Worm (Caenorhabditis elegans) whole organism, L4 larva: ENCODE measurements around the gene F07C3.9.

Source experiments
- F44E2.7 ChIP-seq: fragments of 200-800 bp; sonication (Bioruptor generic); IDR thresholded peaks from 2 replicates; pipeline ENCODE4 v2.1.2; 2022; ENCODE audit warnings: missing genetic modification characterization, missing compliant biosample characterization
- R02D3.7 ChIP-seq: fragments of 150-350 bp; sonication (generic microtip); optimal IDR thresholded peaks from 3 replicates; lab custom pipeline; 2014; ENCODE audit warnings: missing biosample characterization, missing genetic modification characterization
- ama-1 ChIP-seq: fragments of 150-350 bp; optimal IDR thresholded peaks from 2 replicates; lab custom pipeline; 2014; ENCODE audit warnings: inconsistent platforms, mixed read lengths
- ceh-62 ChIP-seq: sonication (generic microtip); optimal IDR thresholded peaks from 2 replicates; lab custom pipeline; 2017; ENCODE audit warnings: missing biosample characterization, missing genetic modification characterization
- daf-12 ChIP-seq: fragments of 150-350 bp; optimal IDR thresholded peaks from 2 replicates; lab custom pipeline; 2014; ENCODE audit warnings: missing biosample characterization, missing genetic modification reagents, missing genetic modification characterization
- daf-16 ChIP-seq, 3 experiments: sonication (generic microtip); optimal IDR thresholded peaks; 2 replicates each; lab custom pipeline; 2016 to 2017; ENCODE audit warnings: missing genetic modification characterization in 3 of 3, missing genetic modification reagents in 3 of 3, mild to moderate bottlenecking in 2 of 3, missing compliant biosample characterization in 2 of 3, missing biosample characterization in 1 of 3, moderate library complexity in 1 of 3
- dmd-6 ChIP-seq: fragments of 200-800 bp; sonication (Bioruptor generic); IDR thresholded peaks from 2 replicates; pipeline ENCODE4 v1.3.6; 2022; ENCODE audit warnings: missing genetic modification reagents, missing genetic modification characterization, missing compliant biosample characterization
- duxl-1 ChIP-seq: sonication (generic microtip); optimal IDR thresholded peaks from 2 replicates; lab custom pipeline; 2016; ENCODE audit warnings: mild to moderate bottlenecking, missing genetic modification characterization, moderate library complexity, missing compliant biosample characterization; ENCODE audit not compliant: poor library complexity
- dve-1 ChIP-seq: sonication (generic microtip); optimal IDR thresholded peaks from 2 replicates; lab custom pipeline; 2017; ENCODE audit warnings: antibody characterized with exemption, mild to moderate bottlenecking, missing genetic modification characterization, missing compliant biosample characterization; ENCODE audit not compliant: insufficient read depth
- hif-1 ChIP-seq, 2 experiments: sonication (generic microtip); optimal IDR thresholded peaks; 2 replicates each; lab custom pipeline; 2016 to 2017; ENCODE audit warnings: missing compliant biosample characterization in 2 of 2, missing genetic modification characterization in 2 of 2, missing genetic modification reagents in 2 of 2, missing genotype in 2 of 2, mild to moderate bottlenecking in 1 of 2
- hlh-11 ChIP-seq: fragments of 200-800 bp; sonication (Bioruptor generic); optimal IDR thresholded peaks from 2 replicates; lab custom pipeline; 2018; ENCODE audit warnings: mild to moderate bottlenecking, missing genetic modification characterization, missing compliant biosample characterization
- hlh-30 ChIP-seq: sonication (generic microtip); optimal IDR thresholded peaks from 2 replicates; lab custom pipeline; 2017; ENCODE audit warnings: antibody characterized with exemption, mild to moderate bottlenecking, missing genetic modification characterization, missing compliant biosample characterization; ENCODE audit not compliant: insufficient read depth
- hmg-1.1 ChIP-seq: fragments of 200-800 bp; sonication (Bioruptor generic); IDR thresholded peaks from 2 replicates; pipeline ENCODE4 v1.3.6; 2022; ENCODE audit warnings: missing genetic modification reagents, missing genetic modification characterization, missing compliant biosample characterization
- lin-1 ChIP-seq: fragments of 200-800 bp; sonication (Bioruptor generic); IDR thresholded peaks from 2 replicates; pipeline ENCODE4 v1.3.6; 2022; ENCODE audit warnings: missing genetic modification reagents, missing genetic modification characterization, missing compliant biosample characterization
- lin-13 ChIP-seq: fragments of 150-350 bp; optimal IDR thresholded peaks from 2 replicates; lab custom pipeline; 2014; ENCODE audit warnings: missing biosample characterization, missing genetic modification reagents, missing genetic modification characterization
- lin-38 ChIP-seq: fragments of 200-800 bp; sonication (Bioruptor generic); IDR thresholded peaks from 2 replicates; pipeline ENCODE4 v1.3.6; 2022; ENCODE audit warnings: missing genetic modification reagents, missing genetic modification characterization, missing compliant biosample characterization
- mep-1 ChIP-seq: fragments of 150-350 bp; sonication (generic microtip); optimal IDR thresholded peaks from 3 replicates; lab custom pipeline; 2014; ENCODE audit warnings: missing biosample characterization, missing genetic modification characterization
- mes-2 ChIP-seq: sonication (generic microtip); optimal IDR thresholded peaks from 2 replicates; lab custom pipeline; 2016; ENCODE audit warnings: missing genotype, mild to moderate bottlenecking, missing genetic modification characterization, missing compliant biosample characterization; ENCODE audit not compliant: poor library complexity, severe bottlenecking
- mxl-2 ChIP-seq: fragments of 200-800 bp; sonication (Bioruptor generic); conservative IDR thresholded peaks from 2 replicates; pipeline ENCODE4 v1.3.6; 2022; ENCODE audit warnings: missing genetic modification reagents, missing genetic modification characterization, missing compliant biosample characterization
- mxl-3 ChIP-seq: fragments of 200-800 bp; sonication (Bioruptor generic); optimal IDR thresholded peaks from 2 replicates; lab custom pipeline; 2018; ENCODE audit warnings: mild to moderate bottlenecking, missing genetic modification characterization, missing compliant biosample characterization
- nhr-102 ChIP-seq: sonication (generic microtip); optimal IDR thresholded peaks from 2 replicates; lab custom pipeline; 2016; ENCODE audit warnings: mild to moderate bottlenecking, missing genetic modification characterization, moderate library complexity, missing compliant biosample characterization
- nhr-111 ChIP-seq: fragments of 200-800 bp; sonication (Bioruptor generic); optimal IDR thresholded peaks from 2 replicates; lab custom pipeline; 2018; ENCODE audit warnings: mild to moderate bottlenecking, missing genetic modification characterization, missing compliant biosample characterization
- nhr-28 ChIP-seq: fragments of 150-350 bp; optimal IDR thresholded peaks from 2 replicates; lab custom pipeline; 2014; ENCODE audit warnings: missing biosample characterization, missing genetic modification characterization
- nhr-41 ChIP-seq: fragments of 200-800 bp; sonication (Bioruptor generic); IDR thresholded peaks from 2 replicates; pipeline ENCODE4 v1.3.6; 2022; ENCODE audit warnings: missing genetic modification reagents, missing genetic modification characterization, missing compliant biosample characterization
- nhr-48 ChIP-seq: sonication (generic microtip); optimal IDR thresholded peaks from 2 replicates; lab custom pipeline; 2016; ENCODE audit warnings: mild to moderate bottlenecking, missing genetic modification characterization, missing compliant biosample characterization
- nhr-6 ChIP-seq: fragments of 150-350 bp; optimal IDR thresholded peaks from 2 replicates; lab custom pipeline; 2014; ENCODE audit warnings: missing biosample characterization, missing genetic modification characterization
- nhr-76 ChIP-seq: fragments of 150-350 bp; optimal IDR thresholded peaks from 2 replicates; lab custom pipeline; 2014; ENCODE audit warnings: missing biosample characterization, missing genetic modification characterization
- nhr-77 ChIP-seq: fragments of 150-350 bp; optimal IDR thresholded peaks from 2 replicates; lab custom pipeline; 2014; ENCODE audit warnings: missing biosample characterization, missing genetic modification characterization
- pha-4 ChIP-seq, 2 experiments: fragments of 150-350 bp in 1 of 2; fragments of 200-800 bp in 1 of 2; sonication (Bioruptor generic) in 1 of 2; IDR thresholded peaks in 1 of 2; optimal IDR thresholded peaks in 1 of 2; 2 replicates each; pipeline versions ENCODE4 v1.3.6 to Lab custom; 2014 to 2022; ENCODE audit warnings: missing genetic modification characterization in 2 of 2, missing genetic modification reagents in 2 of 2, missing biosample characterization in 1 of 2, missing compliant biosample characterization in 1 of 2
- php-3 ChIP-seq: fragments of 200-800 bp; sonication (Bioruptor generic); IDR thresholded peaks from 2 replicates; pipeline ENCODE4 v1.3.6; 2022; ENCODE audit warnings: missing genetic modification reagents, missing genetic modification characterization, missing compliant biosample characterization
- pqm-1 ChIP-seq: sonication (generic microtip); optimal IDR thresholded peaks from 2 replicates; lab custom pipeline; 2017; ENCODE audit warnings: missing biosample characterization, missing genetic modification characterization
- sdz-12 ChIP-seq: fragments of 200-800 bp; sonication (Bioruptor generic); optimal IDR thresholded peaks from 2 replicates; lab custom pipeline; 2018; ENCODE audit warnings: mild to moderate bottlenecking, missing genetic modification characterization, missing compliant biosample characterization
- set-16 ChIP-seq: fragments of 200-800 bp; sonication (Bioruptor generic); IDR thresholded peaks from 2 replicates; pipeline ENCODE4 v1.3.6; 2022; ENCODE audit warnings: missing genetic modification reagents, missing genetic modification characterization, missing compliant biosample characterization
- snpc-1.2 ChIP-seq: fragments of 200-800 bp; sonication (Bioruptor generic); IDR thresholded peaks from 2 replicates; pipeline ENCODE4 v1.3.6; 2022; ENCODE audit warnings: missing genetic modification reagents, missing genetic modification characterization, missing compliant biosample characterization
- tag-97 ChIP-seq: fragments of 200-800 bp; sonication (Bioruptor generic); IDR thresholded peaks from 2 replicates; pipeline ENCODE4 v1.3.6; 2022; ENCODE audit warnings: missing genetic modification characterization, missing compliant biosample characterization
- unc-130 ChIP-seq: sonication (generic microtip); optimal IDR thresholded peaks from 2 replicates; lab custom pipeline; 2016; ENCODE audit warnings: missing genetic modification reagents, missing genetic modification characterization, missing compliant biosample characterization
- vab-7 ChIP-seq: fragments of 200-800 bp; sonication (Bioruptor generic); IDR thresholded peaks from 2 replicates; pipeline ENCODE4 v1.3.6; 2022; ENCODE audit warnings: missing genetic modification reagents, missing genetic modification characterization, missing compliant biosample characterization
- zfp-3 ChIP-seq: fragments of 200-800 bp; sonication (Bioruptor generic); conservative IDR thresholded peaks from 2 replicates; pipeline ENCODE4 v1.3.6; 2022; ENCODE audit warnings: missing genetic modification reagents, missing genetic modification characterization, missing compliant biosample characterization
- ztf-7 ChIP-seq: fragments of 150-350 bp; optimal IDR thresholded peaks from 2 replicates; lab custom pipeline; 2014; ENCODE audit warnings: missing biosample characterization, missing genetic modification characterization

The F07C3.9 gene

DNA sequence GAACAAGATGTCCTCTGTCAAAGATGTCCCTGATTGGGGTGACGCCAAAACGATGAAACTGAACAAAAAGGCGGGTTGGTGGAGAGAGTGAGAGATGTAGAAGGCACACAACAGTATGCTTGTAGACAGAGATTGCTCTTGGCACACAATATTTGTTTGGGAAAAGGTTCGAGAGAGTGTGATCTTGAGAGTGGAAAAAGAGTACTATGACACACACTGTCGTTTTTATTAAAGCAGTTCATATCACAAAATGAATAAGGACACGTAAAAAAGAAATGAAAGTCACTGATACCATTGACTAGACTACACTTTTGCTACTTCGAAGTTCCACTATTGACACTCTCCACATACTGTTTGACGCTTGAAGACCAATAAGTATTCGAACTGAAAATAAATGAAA, 1.0 kb upstream of the F07C3.9 start:
- TF ChIP-seq pqm-1 (peak; percentile 92), zfp-3 (GFP tag; lab: Robert Waterston, UW) (no peak), dmd-6 (peak; percentile 81), mep-1 (peak; percentile 6), vab-7 (no peak), daf-12 (no peak), nhr-6 (peak; percentile 67), mes-2 (tag; lab: Kevin White, UChicago) (no peak), nhr-76 (tag; lab: Kevin White, UChicago) (no peak), hmg-1.1 (GFP tag; lab: Robert Waterston, UW) (no peak), ztf-7 (no peak), hif-1 (tag; optimal IDR thresholded peaks at IDR 0.05; lab: Kevin White, UChicago) (peak in 1 of 2 experiments; percentile 54), nhr-77 (tag; lab: Kevin White, UChicago) (peak; percentile 64), nhr-102 (tag; lab: Kevin White, UChicago) (peak; percentile 66), hlh-11 (peak; percentile 82), lin-38 (no peak), sdz-12 (GFP tag; lab: Kevin White, UChicago) (no peak), hlh-30 (tag; lab: Kevin White, UChicago) (peak; percentile 10), daf-16 (GFP tag; optimal IDR thresholded peaks at IDR 0.05; lab: Kevin White, UChicago) (no peak), daf-16 (tag; optimal IDR thresholded peaks at IDR 0.05; lab: Kevin White, UChicago) (peak; percentile 71), php-3 (GFP tag; lab: Robert Waterston, UW) (peak; percentile 92), lin-13 (GFP tag; lab: Kevin White, UChicago) (no peak), duxl-1 (no peak), nhr-48 (tag; lab: Kevin White, UChicago) (peak; percentile 72), nhr-28 (tag; lab: Kevin White, UChicago) (peak; percentile 80), lin-1 (0 out of 2 replicates have a peak, but pooled peaks have one; percentile 27), dve-1 (tag; lab: Kevin White, UChicago) (peak; percentile 82), ceh-62 (no peak), F44E2.7 (GFP tag; lab: Robert Waterston, UW) (no peak)

DNA sequence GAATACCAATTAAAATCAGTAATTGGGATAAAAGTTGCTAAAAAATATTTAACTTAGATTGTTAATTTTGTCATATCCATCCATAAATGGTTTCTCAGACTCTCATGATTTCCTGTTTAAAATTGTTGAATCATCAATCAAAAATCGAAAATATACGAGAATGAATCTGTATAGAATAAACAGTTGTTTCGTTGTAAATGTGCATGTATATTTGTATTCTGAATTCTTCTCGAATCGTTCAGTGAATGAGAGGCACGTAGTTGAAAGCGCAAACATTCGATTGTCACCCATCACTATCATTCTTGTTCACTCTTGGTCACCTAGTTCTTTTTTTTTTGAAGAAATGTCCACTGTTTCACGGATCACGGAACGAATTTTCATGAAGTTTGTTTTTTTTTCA, 4.5 kb downstream of the F07C3.9 start, which contains the start of gene ptd-2:
ptd-2 (plus strand) TSS at position 301 of the 400 bp plus-strand sequence.
- no peak for TF ChIP-seq R02D3.7 (tag; lab: Kevin White, UChicago)
- no peak for TF ChIP-seq unc-130 (GFP tag; lab: Kevin White, UChicago)
- TF ChIP-seq nhr-102 (tag; lab: Kevin White, UChicago): no peak
- no peak for TF ChIP-seq set-16 (GFP tag; lab: Robert Waterston, UW)
- TF ChIP-seq hlh-11: no peak
- no peak for TF ChIP-seq lin-13 (GFP tag; lab: Kevin White, UChicago)
- no peak for TF ChIP-seq nhr-111 (GFP tag; lab: Kevin White, UChicago)
- no peak for TF ChIP-seq mxl-3 (GFP tag; lab: Kevin White, UChicago)
- no peak for TF ChIP-seq nhr-41 (GFP tag; lab: Robert Waterston, UW)
- TF ChIP-seq pha-4 (GFP tag; IDR thresholded peaks at IDR 0.05; lab: Robert Waterston, UW): no peak
- no peak for TF ChIP-seq pha-4 (tag; optimal IDR thresholded peaks at IDR 0.05; lab: Kevin White, UChicago)
- TF ChIP-seq mxl-2 (GFP tag; lab: Robert Waterston, UW): no peak
- TF ChIP-seq tag-97 (GFP tag; lab: Robert Waterston, UW): no peak
- TF ChIP-seq snpc-1.2 (GFP tag; lab: Robert Waterston, UW): no peak
- no peak for TF ChIP-seq hif-1 (tag; optimal IDR thresholded peaks at IDR 0.05; lab: Kevin White, UChicago)
- no peak for TF ChIP-seq ama-1 (lab: Kevin White, UChicago)
